Fruit fly (Drosophila melanogaster) whole organism, embryonic: ENCODE results near the gene CG1801.

Experiments
- Asciz ChIP-seq: fragments of 200-800 bp; sonication (Bioruptor generic); optimal IDR thresholded peaks from 2 replicates; lab custom pipeline; 2017; ENCODE audit warnings: missing biosample characterization, mild to moderate bottlenecking, missing genetic modification characterization, missing genetic modification reagents
- CG10274 ChIP-seq: fragments of 200-800 bp; sonication (Bioruptor generic); optimal IDR thresholded peaks from 3 replicates; lab custom pipeline; 2017; ENCODE audit warnings: missing biosample characterization, mild to moderate bottlenecking, missing genetic modification characterization
- CG10366 ChIP-seq: fragments of 200-800 bp; sonication (Bioruptor generic); IDR thresholded peaks from 2 replicates; pipeline ENCODE4 v1.3.6; 2022; ENCODE audit warnings: missing biosample characterization, missing genetic modification characterization
- CG11560 ChIP-seq: fragments of 200-800 bp; sonication (Bioruptor generic); IDR thresholded peaks from 3 replicates; pipeline ENCODE4 v1.3.6; 2022; ENCODE audit warnings: missing biosample characterization, missing genetic modification characterization
- CG11696 ChIP-seq: fragments of 200-800 bp; sonication (Bioruptor generic); IDR thresholded peaks from 2 replicates; pipeline ENCODE4 v1.3.6; 2022; ENCODE audit warnings: missing biosample characterization, missing genetic modification characterization
- CG13287 ChIP-seq: fragments of 200-800 bp; sonication (Bioruptor generic); IDR thresholded peaks from 2 replicates; pipeline ENCODE4 v1.3.6; 2022; ENCODE audit warnings: missing biosample characterization, missing genetic modification characterization; ENCODE audit not compliant: partially characterized antibody
- CG16815 ChIP-seq: fragments of 200-800 bp; sonication (Bioruptor generic); optimal IDR thresholded peaks from 3 replicates; lab custom pipeline; 2017; ENCODE audit warnings: missing biosample characterization, mild to moderate bottlenecking, missing genetic modification characterization
- CG17385 ChIP-seq: fragments of 200-800 bp; sonication (Bioruptor generic); optimal IDR thresholded peaks from 3 replicates; lab custom pipeline; 2018; ENCODE audit warnings: missing biosample characterization, mild to moderate bottlenecking, missing genetic modification characterization
- CG17568 ChIP-seq: fragments of 200-800 bp; sonication (Bioruptor generic); optimal IDR thresholded peaks from 2 replicates; lab custom pipeline; 2018; ENCODE audit warnings: missing biosample characterization, mild to moderate bottlenecking, missing genetic modification characterization, moderate library complexity
- CG2202 ChIP-seq: fragments of 200-800 bp; sonication (Bioruptor generic); optimal IDR thresholded peaks from 2 replicates; lab custom pipeline; 2018; ENCODE audit warnings: missing biosample characterization, mild to moderate bottlenecking, missing genetic modification characterization
- CG2678 ChIP-seq: fragments of 200-800 bp; sonication (Bioruptor generic); optimal IDR thresholded peaks from 3 replicates; lab custom pipeline; 2019; ENCODE audit warnings: missing biosample characterization, mild to moderate bottlenecking, missing genetic modification characterization, moderate library complexity
- CG32532 ChIP-seq: fragments of 200-800 bp; sonication (Bioruptor generic); IDR thresholded peaks from 2 replicates; pipeline ENCODE4 v1.3.6; 2022; ENCODE audit warnings: missing biosample characterization, missing genetic modification characterization
- CG33557 ChIP-seq: fragments of 200-800 bp; sonication (Bioruptor generic); optimal IDR thresholded peaks from 2 replicates; lab custom pipeline; 2019; ENCODE audit warnings: missing biosample characterization, mild to moderate bottlenecking, missing genetic modification characterization, moderate library complexity
- CG4328 ChIP-seq: fragments of 200-800 bp; sonication (Bioruptor generic); optimal IDR thresholded peaks from 3 replicates; lab custom pipeline; 2017; ENCODE audit warnings: missing biosample characterization, missing genetic modification reagents, missing genetic modification characterization
- CG7271 ChIP-seq: fragments of 200-800 bp; sonication (Bioruptor generic); optimal IDR thresholded peaks from 2 replicates; lab custom pipeline; 2018; ENCODE audit warnings: missing biosample characterization, mild to moderate bottlenecking, missing genetic modification characterization, moderate library complexity
- CoRest ChIP-seq: fragments of 200-800 bp; sonication (Bioruptor generic); optimal IDR thresholded peaks from 3 replicates; lab custom pipeline; 2018; ENCODE audit warnings: missing biosample characterization, mild to moderate bottlenecking, missing genetic modification characterization, moderate library complexity
- Dip3 ChIP-seq: fragments of 200-800 bp; sonication (Bioruptor generic); optimal IDR thresholded peaks from 3 replicates; lab custom pipeline; 2016; ENCODE audit warnings: missing biosample characterization, missing genetic modification characterization
- Drgx ChIP-seq: fragments of 200-800 bp; sonication (Bioruptor generic); IDR thresholded peaks from 2 replicates; pipeline ENCODE4 v1.3.6; 2022; ENCODE audit warnings: missing biosample characterization, missing genetic modification characterization
- Ets65A ChIP-seq: fragments of 200-800 bp; sonication (Bioruptor generic); peaks from one replicate; lab custom pipeline; 2016; ENCODE audit warnings: missing biosample characterization, missing genetic modification characterization
- Fer1 ChIP-seq: fragments of 200-800 bp; sonication (Bioruptor generic); optimal IDR thresholded peaks from 2 replicates; lab custom pipeline; 2017; ENCODE audit warnings: missing biosample characterization, mild to moderate bottlenecking, missing genetic modification characterization
- H15 ChIP-seq: fragments of 200-800 bp; sonication (Bioruptor generic); IDR thresholded peaks from 3 replicates; pipeline ENCODE4 v1.3.6; 2022; ENCODE audit warnings: missing biosample characterization, missing genetic modification characterization
- HLH3B ChIP-seq: fragments of 200-800 bp; sonication (Bioruptor generic); IDR thresholded peaks from 2 replicates; pipeline ENCODE4 v1.3.6; 2022; ENCODE audit warnings: missing biosample characterization, missing genetic modification characterization
- Hr3 ChIP-seq: fragments of 200-800 bp; sonication (Bioruptor generic); optimal IDR thresholded peaks from 3 replicates; lab custom pipeline; 2016; ENCODE audit warnings: missing biosample characterization, missing genetic modification characterization
- Mrtf ChIP-seq: fragments of 200-800 bp; sonication (Bioruptor generic); IDR thresholded peaks from 3 replicates; pipeline ENCODE4 v1.3.6; 2022; ENCODE audit warnings: missing biosample characterization, missing genetic modification characterization
- Myb ChIP-seq: fragments of 200-800 bp; sonication (Bioruptor generic); optimal IDR thresholded peaks from 2 replicates; lab custom pipeline; 2016; ENCODE audit warnings: missing biosample characterization, missing genetic modification characterization
- NC2β ChIP-seq: fragments of 200-800 bp; sonication (Bioruptor generic); optimal IDR thresholded peaks from 2 replicates; lab custom pipeline; 2016; ENCODE audit warnings: missing biosample characterization, missing genetic modification characterization
- NFAT ChIP-seq: fragments of 200-800 bp; sonication (Bioruptor generic); IDR thresholded peaks from 2 replicates; pipeline ENCODE4 v1.3.6; 2022; ENCODE audit warnings: missing biosample characterization, missing genetic modification characterization
- Scr ChIP-seq: fragments of 200-800 bp; sonication (Bioruptor generic); IDR thresholded peaks from 2 replicates; pipeline ENCODE4 v1.3.6; 2022; ENCODE audit warnings: missing biosample characterization, missing genetic modification characterization; ENCODE audit not compliant: partially characterized antibody
- bsh ChIP-seq, 2 experiments: fragments of 200-800 bp; sonication (Bioruptor generic); optimal IDR thresholded peaks; 2 replicates each; lab custom pipeline; 2017 to 2018; ENCODE audit warnings: mild to moderate bottlenecking in 2 of 2, missing biosample characterization in 2 of 2, missing genetic modification characterization in 2 of 2, moderate library complexity in 1 of 2
- cad ChIP-seq: fragments of >200 bp; optimal IDR thresholded peaks from 2 replicates; lab custom pipeline; 2017; ENCODE audit warnings: missing biosample characterization, missing genetic modification characterization
- cg ChIP-seq: fragments of 200-800 bp; sonication (Bioruptor generic); optimal IDR thresholded peaks from 3 replicates; lab custom pipeline; 2019; ENCODE audit warnings: missing biosample characterization, mild to moderate bottlenecking, missing genetic modification characterization, moderate library complexity
- crp ChIP-seq, 2 experiments: fragments of 200-800 bp; sonication (Bioruptor generic); optimal IDR thresholded peaks; 2 replicates in 1 of 2; 3 replicates in 1 of 2; lab custom pipeline; 2017; ENCODE audit warnings: missing biosample characterization in 2 of 2, missing genetic modification characterization in 2 of 2, mild to moderate bottlenecking in 1 of 2, moderate library complexity in 1 of 2
- dysf ChIP-seq: fragments of 200-800 bp; sonication (Bioruptor generic); IDR thresholded peaks from 3 replicates; pipeline ENCODE4 v1.3.6; 2022; ENCODE audit warnings: missing biosample characterization, missing genetic modification characterization
- esg ChIP-seq: fragments of 200-800 bp; sonication (Bioruptor generic); conservative IDR thresholded peaks from 2 replicates; pipeline ENCODE4 v1.3.6; 2022; ENCODE audit warnings: missing biosample characterization, missing genetic modification characterization
- grn ChIP-seq: fragments of 200-800 bp; sonication (Bioruptor generic); optimal IDR thresholded peaks from 3 replicates; lab custom pipeline; 2017; ENCODE audit warnings: missing biosample characterization, missing genetic modification characterization
- ind ChIP-seq: fragments of 200-800 bp; sonication (Bioruptor generic); optimal IDR thresholded peaks from 3 replicates; lab custom pipeline; 2016; ENCODE audit warnings: missing biosample characterization, missing genetic modification characterization
- insv ChIP-seq, 2 experiments: fragments of 200-800 bp; sonication (Bioruptor generic); optimal IDR thresholded peaks; 3 replicates each; lab custom pipeline; 2016 to 2018; ENCODE audit warnings: missing biosample characterization in 2 of 2, missing genetic modification characterization in 2 of 2
- jumu ChIP-seq: fragments of 200-800 bp; sonication (Bioruptor generic); optimal IDR thresholded peaks from 3 replicates; lab custom pipeline; 2016; ENCODE audit warnings: missing biosample characterization, missing genetic modification characterization
- luna ChIP-seq: fragments of 200-800 bp; sonication (Bioruptor generic); optimal IDR thresholded peaks from 2 replicates; lab custom pipeline; 2016; ENCODE audit warnings: missing biosample characterization, missing genetic modification characterization
- mld ChIP-seq: fragments of 200-800 bp; sonication (Bioruptor generic); IDR thresholded peaks from 3 replicates; pipeline ENCODE4 v1.3.6; 2022; ENCODE audit warnings: missing biosample characterization, missing genetic modification characterization; ENCODE audit not compliant: partially characterized antibody
- nerfin-1 ChIP-seq: fragments of 200-800 bp; sonication (Bioruptor generic); optimal IDR thresholded peaks from 3 replicates; lab custom pipeline; 2019; ENCODE audit warnings: missing biosample characterization, mild to moderate bottlenecking, missing genetic modification characterization, moderate library complexity
- ranshi ChIP-seq: fragments of 200-800 bp; sonication (Bioruptor generic); IDR thresholded peaks from 2 replicates; pipeline ENCODE4 v1.3.6; 2022; ENCODE audit warnings: missing biosample characterization, missing genetic modification characterization
- row ChIP-seq: fragments of 200-800 bp; sonication (Bioruptor generic); IDR thresholded peaks from 3 replicates; pipeline ENCODE4 v1.3.6; 2022; ENCODE audit warnings: missing biosample characterization, missing genetic modification characterization
- sima ChIP-seq: fragments of 200-800 bp; sonication (Bioruptor generic); optimal IDR thresholded peaks from 2 replicates; lab custom pipeline; 2016; ENCODE audit warnings: missing biosample characterization, missing genetic modification characterization
- slou ChIP-seq: fragments of 200-800 bp; sonication (Bioruptor generic); optimal IDR thresholded peaks from 3 replicates; lab custom pipeline; 2016; ENCODE audit warnings: missing biosample characterization, missing genetic modification characterization
- stwl ChIP-seq: fragments of 200-800 bp; sonication (Bioruptor generic); optimal IDR thresholded peaks from 3 replicates; lab custom pipeline; 2018; ENCODE audit warnings: missing biosample characterization, mild to moderate bottlenecking, missing genetic modification characterization, moderate library complexity
- tna ChIP-seq: fragments of 200-800 bp; sonication (Bioruptor generic); IDR thresholded peaks from 2 replicates; pipeline ENCODE4 v1.3.6; 2022; ENCODE audit warnings: missing biosample characterization, missing genetic modification characterization; ENCODE audit not compliant: partially characterized antibody
- ttk ChIP-seq: fragments of 200-800 bp; sonication (Bioruptor generic); IDR thresholded peaks from 2 replicates; pipeline ENCODE4 v2.1.2; 2022; ENCODE audit warnings: missing biosample characterization, missing genetic modification characterization
- tup ChIP-seq: fragments of 200-800 bp; sonication (Bioruptor generic); optimal IDR thresholded peaks from 2 replicates; lab custom pipeline; 2016; ENCODE audit warnings: missing biosample characterization, mild to moderate bottlenecking, missing genetic modification characterization, moderate library complexity
- vnd ChIP-seq: fragments of 200-800 bp; sonication (Bioruptor generic); IDR thresholded peaks from 3 replicates; pipeline ENCODE4 v1.3.6; 2022; ENCODE audit warnings: missing biosample characterization, missing genetic modification characterization; ENCODE audit not compliant: partially characterized antibody

The CG1801 gene

dm6 chrX:21322289-21322981 is 5.1 kb upstream of the CG1801 start (continued):
- TF ChIP-seq cg (GFP tag; lab: Kevin White, UChicago), result no peak
- no peak for TF ChIP-seq NC2β (GFP tag; lab: Kevin White, UChicago)
- TF ChIP-seq bsh (GFP tag; optimal IDR thresholded peaks at IDR 0.05; lab: Kevin White, UChicago), result no peak
- no peak for TF ChIP-seq NFAT (GFP tag; lab: Robert Waterston, UW)
- peak; percentile 50 for TF ChIP-seq nerfin-1 (tag; lab: Kevin White, UChicago)
- peak; percentile 42; the same call in 1 of the 2 replicates for TF ChIP-seq esg (GFP tag; lab: Robert Waterston, UW)
- no peak for TF ChIP-seq insv (GFP tag; optimal IDR thresholded peaks at IDR 0.05; lab: Kevin White, UChicago)
- no peak for TF ChIP-seq crp (GFP tag; optimal IDR thresholded peaks at IDR 0.05; lab: Kevin White, UChicago)
- no peak for TF ChIP-seq CoRest (tag; lab: Kevin White, UChicago)
- no peak; the same call in 1 of the 2 replicates for TF ChIP-seq CG32532
- TF ChIP-seq Drgx (GFP tag; lab: Robert Waterston, UW), result no peak
- TF ChIP-seq CG2678 (tag; lab: Kevin White, UChicago), result peak; percentile 82
- no peak for TF ChIP-seq Myb (GFP tag; lab: Kevin White, UChicago)
- peak; percentile 5 for TF ChIP-seq CG10274 (GFP tag; lab: Kevin White, UChicago)
- no peak for TF ChIP-seq CG16815 (GFP tag; lab: Kevin White, UChicago)
- TF ChIP-seq row (GFP tag; lab: Robert Waterston, UW), result peak; percentile 46; the same call in 2 of the 3 replicates
- TF ChIP-seq mld (GFP tag; lab: Robert Waterston, UW), result no peak
- TF ChIP-seq Dip3 (GFP tag; lab: Kevin White, UChicago), result peak; percentile 24
- TF ChIP-seq CG17568 (GFP tag; lab: Kevin White, UChicago), result no peak
- peak; percentile 73; the same call in 2 of the 3 replicates for TF ChIP-seq dysf (GFP tag; lab: Robert Waterston, UW)
- no peak for TF ChIP-seq Scr (GFP tag; lab: Robert Waterston, UW)
- TF ChIP-seq ttk (GFP tag; lab: Robert Waterston, UW), result peak; percentile 33; the same call in 1 of the 2 replicates
- no peak for TF ChIP-seq Mrtf (GFP tag; lab: Robert Waterston, UW)
- TF ChIP-seq CG11696 (GFP tag; lab: Robert Waterston, UW), result no peak
- no peak for TF ChIP-seq H15
- no peak for TF ChIP-seq CG11560 (tag; lab: Robert Waterston, UW)
- no peak for TF ChIP-seq CG17385 (GFP tag; lab: Kevin White, UChicago)
- TF ChIP-seq cad (GFP tag; lab: Kevin White, UChicago), result no peak
- TF ChIP-seq CG33557 (GFP tag; lab: Kevin White, UChicago), result no peak
- no peak for TF ChIP-seq CG2202 (tag; lab: Kevin White, UChicago)
- no peak for TF ChIP-seq stwl
- peak; percentile 52 for TF ChIP-seq Asciz (GFP tag; lab: Kevin White, UChicago)
- TF ChIP-seq ranshi, result 0 out of 2 replicates have a peak, but pooled peaks have one; percentile 43
- 0 out of 2 replicates have a peak, but pooled peaks have one; percentile 5 for TF ChIP-seq HLH3B
- TF ChIP-seq CG13287 (GFP tag; lab: Robert Waterston, UW), result no peak
- TF ChIP-seq grn (GFP tag; lab: Kevin White, UChicago), result peak; percentile 32
- peak; percentile 82 for TF ChIP-seq Fer1 (GFP tag; lab: Kevin White, UChicago)
- TF ChIP-seq tup (GFP tag; lab: Kevin White, UChicago), result no peak
- no peak for TF ChIP-seq Hr3
- peak; percentile 54 for TF ChIP-seq ind
- no peak for TF ChIP-seq vnd
- no peak for TF ChIP-seq Ets65A (GFP tag; lab: Kevin White, UChicago)
- TF ChIP-seq CG4328 (GFP tag; lab: Kevin White, UChicago), result peak; percentile 71
- no peak for TF ChIP-seq tna (GFP tag; lab: Robert Waterston, UW)
- TF ChIP-seq slou (GFP tag; lab: Kevin White, UChicago), result no peak
- TF ChIP-seq luna (GFP tag; lab: Kevin White, UChicago), result no peak
- no peak for TF ChIP-seq sima (GFP tag; lab: Kevin White, UChicago)
- TF ChIP-seq jumu (GFP tag; lab: Kevin White, UChicago), result no peak
- TF ChIP-seq CG7271 (tag; lab: Kevin White, UChicago), result no peak
- no peak for TF ChIP-seq CG10366 (GFP tag; lab: Robert Waterston, UW)
